Worm (Caenorhabditis elegans) whole organism, L2 larva: ENCODE results near the gene tat-4.

Source experiments
- ceh-82 ChIP-seq: fragments of 150-350 bp; optimal IDR thresholded peaks from 2 replicates; lab custom pipeline; 2014; ENCODE audit warnings: missing biosample characterization, missing genetic modification characterization
- egl-27 ChIP-seq: sonication (generic microtip); optimal IDR thresholded peaks from 3 replicates; lab custom pipeline; 2017; ENCODE audit warnings: missing biosample characterization, missing genetic modification reagents, missing genetic modification characterization
- elt-1 ChIP-seq: fragments of 150-350 bp; optimal IDR thresholded peaks from 2 replicates; lab custom pipeline; 2014; ENCODE audit warnings: missing biosample characterization, missing genetic modification characterization
- fos-1 ChIP-seq: fragments of 150-350 bp; optimal IDR thresholded peaks from 2 replicates; lab custom pipeline; 2014; ENCODE audit warnings: missing biosample characterization, missing genetic modification characterization

DNA sequence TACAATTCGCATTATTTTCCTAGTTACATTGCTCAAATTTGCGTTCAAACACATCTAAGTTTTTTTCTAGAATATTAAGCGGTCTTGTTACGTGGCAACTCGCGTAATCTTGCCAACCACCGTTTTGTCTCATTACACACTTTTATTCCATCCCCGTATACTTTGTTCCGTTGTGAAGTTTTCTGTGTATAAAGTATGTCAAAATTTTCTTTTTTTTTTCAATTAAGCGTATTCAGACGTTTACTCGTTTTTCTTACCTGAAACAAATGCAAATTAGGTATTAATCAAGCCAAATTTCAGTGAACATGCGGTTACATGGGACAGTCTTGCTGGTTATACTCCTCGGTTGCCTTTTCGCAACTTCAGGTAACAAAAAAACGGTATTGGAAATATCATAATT is 2.9 kb upstream of the tat-4 start, which contains the start of gene T24H7.2:
- TF ChIP-seq elt-1 (tag; lab: Kevin White, UChicago) = no peak
- no peak for TF ChIP-seq ceh-82 (tag; lab: Kevin White, UChicago)
- TF ChIP-seq fos-1 (tag; lab: Kevin White, UChicago) = no peak
- no peak for TF ChIP-seq egl-27 (tag; lab: Kevin White, UChicago)
